Comparison of ENCODE assay signal across 1 fruit fly cellular context in genomic region chr3L:12336339-12336738, dm6.
A peak's percentile ranks its signal among the peaks of the same experiment; 100 is the strongest.
TF ChIP-seq lines count a peak whose summit lies in the region.

Gene CG10418, plus strand, starts transcription at chr3L:12336676.

TF ChIP-seq in whole organism, embryonic, 481 proteins besides CTCF, POLR2A, EP300 and RAD21 (continued from another document):
- no peak for TF ChIP-seq wdn (GFP tag; IDR thresholded peaks at IDR 0.05; lab: Robert Waterston, UW)
- peak; percentile 47; the same call in 1 of the 3 replicates for TF ChIP-seq ken (GFP tag; IDR thresholded peaks at IDR 0.05; lab: Robert Waterston, UW)
- TF ChIP-seq CG1603 (tag; optimal IDR thresholded peaks at IDR 0.05; lab: Kevin White, UChicago): peak; percentile 55
- TF ChIP-seq sna (GFP tag; IDR thresholded peaks at IDR 0.05; lab: Robert Waterston, UW; ENCODE audit: partially characterized antibody): peak; percentile 84
- TF ChIP-seq Abd-B (GFP tag; optimal IDR thresholded peaks at IDR 0.05; lab: Kevin White, UChicago): peak; percentile 75
- TF ChIP-seq Stat92E (GFP tag; optimal IDR thresholded peaks at IDR 0.05; lab: Kevin White, UChicago): peak in 1 of 3 experiments; percentile 48
- TF ChIP-seq Dp (GFP tag; optimal IDR thresholded peaks at IDR 0.05; lab: Kevin White, UChicago): peak; percentile 93
- TF ChIP-seq ab (GFP tag; optimal IDR thresholded peaks at IDR 0.05; lab: Kevin White, UChicago): no peak
- TF ChIP-seq CG16813 (GFP tag; IDR thresholded peaks at IDR 0.05; lab: Robert Waterston, UW; ENCODE audit: partially characterized antibody): peak; percentile 85
- peak; percentile 19 for TF ChIP-seq twi (tag; optimal IDR thresholded peaks at IDR 0.05; lab: Kevin White, UChicago)
- TF ChIP-seq CG2712 (tag; optimal IDR thresholded peaks at IDR 0.05; lab: Kevin White, UChicago): peak; percentile 67
- peak; percentile 79 for TF ChIP-seq phol (tag; optimal IDR thresholded peaks at IDR 0.05; lab: Kevin White, UChicago)
- peak; percentile 2 for TF ChIP-seq YL-1 (GFP tag; optimal IDR thresholded peaks at IDR 0.05; lab: Kevin White, UChicago)
- peak; percentile 66 for TF ChIP-seq Xbp1 (GFP tag; optimal IDR thresholded peaks at IDR 0.05; lab: Kevin White, UChicago)
- TF ChIP-seq pum (GFP tag; optimal IDR thresholded peaks at IDR 0.05; lab: Kevin White, UChicago): peak; percentile 12
- TF ChIP-seq Bteb2 (GFP tag; optimal IDR thresholded peaks at IDR 0.05; lab: Kevin White, UChicago): peak; percentile 26
- TF ChIP-seq CG32772 (GFP tag; IDR thresholded peaks at IDR 0.05; lab: Robert Waterston, UW): peak; percentile 48
- peak; percentile 61 for TF ChIP-seq Hsf (GFP tag; optimal IDR thresholded peaks at IDR 0.05; lab: Kevin White, UChicago)
- TF ChIP-seq row (GFP tag; IDR thresholded peaks at IDR 0.05; lab: Robert Waterston, UW): peak; percentile 69
- TF ChIP-seq cato (GFP tag; optimal IDR thresholded peaks at IDR 0.05; lab: Kevin White, UChicago; ENCODE audit: borderline replicate concordance): peak; percentile 18
- peak; percentile 49 for TF ChIP-seq CG8924 (tag; optimal IDR thresholded peaks at IDR 0.05; lab: Kevin White, UChicago)
- TF ChIP-seq Dref (GFP tag; IDR thresholded peaks at IDR 0.05; lab: Robert Waterston, UW): peak; percentile 68
- peak; percentile 14 for TF ChIP-seq tx (GFP tag; optimal IDR thresholded peaks at IDR 0.05; lab: Kevin White, UChicago)
- TF ChIP-seq CG5245 (GFP tag; optimal IDR thresholded peaks at IDR 0.05; lab: Kevin White, UChicago): peak; percentile 0
- peak; percentile 73 for TF ChIP-seq slbo (GFP tag; IDR thresholded peaks at IDR 0.05; lab: Robert Waterston, UW)
- TF ChIP-seq CG31441 (GFP tag; IDR thresholded peaks at IDR 0.05; lab: Robert Waterston, UW): peak; percentile 82
- TF ChIP-seq Elba2 (GFP tag; optimal IDR thresholded peaks at IDR 0.05; lab: Kevin White, UChicago): peak; percentile 77
- peak; percentile 74 for TF ChIP-seq CoRest (tag; optimal IDR thresholded peaks at IDR 0.05; lab: Kevin White, UChicago)
- peak; percentile 63 for TF ChIP-seq Bgb (GFP tag; IDR thresholded peaks at IDR 0.05; lab: Robert Waterston, UW; ENCODE audit: partially characterized antibody)
TF ChIP-seq in whole organism, embryonic: peak in this region for 175.
